Worm (Caenorhabditis elegans): ENCODE measurements around the gene srab-18.

ce11 chrV:9824149-9824548 lies 47.1 kb downstream of the srab-18 start, which contains the start of gene str-2:
- no peak for TF ChIP-seq lin-15B (tag; optimal IDR thresholded peaks at IDR 0.05)
- no peak for TF ChIP-seq pha-4 (tag; optimal IDR thresholded peaks at IDR 0.05)
- no peak for TF ChIP-seq aly-2 (tag; optimal IDR thresholded peaks at IDR 0.05)
- no peak for TF ChIP-seq nhr-12 (tag; optimal IDR thresholded peaks at IDR 0.05)
- TF ChIP-seq elt-2 (tag; optimal IDR thresholded peaks at IDR 0.05) = no peak
- TF ChIP-seq egl-27 (tag; optimal IDR thresholded peaks at IDR 0.05) = no peak
- no peak for TF ChIP-seq sea-2 (GFP tag; optimal IDR thresholded peaks at IDR 0.05)
- no peak for TF ChIP-seq fos-1 (tag; optimal IDR thresholded peaks at IDR 0.05)
- TF ChIP-seq nhr-25 (tag; optimal IDR thresholded peaks at IDR 0.05) = no peak
- no peak for TF ChIP-seq nhr-237 (tag; optimal IDR thresholded peaks at IDR 0.05)
